Fruit fly (Drosophila melanogaster) whole organism, embryonic: ENCODE measurements around the gene Sox102F.

ENCODE experiments used
- BEAF-32 ChIP-seq: fragments of 200-800 bp; sonication (Bioruptor generic); optimal IDR thresholded peaks from 3 replicates; lab custom pipeline; 2017; ENCODE audit warnings: missing biosample characterization, missing genetic modification characterization, mild to moderate bottlenecking, moderate library complexity, missing genetic modification reagents
- CG10431 ChIP-seq: fragments of 200-800 bp; sonication (Bioruptor generic); optimal IDR thresholded peaks from 3 replicates; lab custom pipeline; 2018; ENCODE audit warnings: missing biosample characterization, mild to moderate bottlenecking, missing genetic modification characterization
- CG11504 ChIP-seq: fragments of 200-800 bp; sonication (Bioruptor generic); optimal IDR thresholded peaks from 3 replicates; lab custom pipeline; 2019; ENCODE audit warnings: missing biosample characterization, mild to moderate bottlenecking, missing genetic modification characterization, moderate library complexity
- CG11695 ChIP-seq: fragments of 200-800 bp; sonication (Bioruptor generic); IDR thresholded peaks from 3 replicates; pipeline ENCODE4 v1.3.6; 2022; ENCODE audit warnings: missing biosample characterization, missing genetic modification characterization
- CG12155 ChIP-seq: fragments of 200-800 bp; sonication (Bioruptor generic); optimal IDR thresholded peaks from 3 replicates; lab custom pipeline; 2016; ENCODE audit warnings: missing biosample characterization, missing genetic modification characterization
- CG12942 ChIP-seq: fragments of 200-800 bp; sonication (Bioruptor generic); optimal IDR thresholded peaks from 3 replicates; lab custom pipeline; 2016; ENCODE audit warnings: missing biosample characterization, missing genetic modification characterization
- CG13624 ChIP-seq: fragments of 200-800 bp; sonication (Bioruptor generic); optimal IDR thresholded peaks from 2 replicates; lab custom pipeline; 2016; ENCODE audit warnings: missing biosample characterization, missing genetic modification characterization
- CG15514 ChIP-seq: fragments of 200-800 bp; sonication (Bioruptor generic); optimal IDR thresholded peaks from 3 replicates; lab custom pipeline; 2017; ENCODE audit warnings: missing biosample characterization, missing genetic modification characterization, mild to moderate bottlenecking, moderate library complexity, missing genetic modification reagents
- CG16863 ChIP-seq: fragments of 200-800 bp; sonication (Bioruptor generic); optimal IDR thresholded peaks from 3 replicates; lab custom pipeline; 2016; ENCODE audit warnings: missing biosample characterization, missing genetic modification characterization
- CG17359 ChIP-seq: fragments of 200-800 bp; sonication (Bioruptor generic); optimal IDR thresholded peaks from 3 replicates; lab custom pipeline; 2018; ENCODE audit warnings: missing biosample characterization, mild to moderate bottlenecking, missing genetic modification characterization, moderate library complexity
- CG17568 ChIP-seq: fragments of 200-800 bp; sonication (Bioruptor generic); optimal IDR thresholded peaks from 2 replicates; lab custom pipeline; 2018; ENCODE audit warnings: missing biosample characterization, mild to moderate bottlenecking, missing genetic modification characterization, moderate library complexity
- CG3163 ChIP-seq: fragments of 200-800 bp; sonication (Bioruptor generic); optimal IDR thresholded peaks from 3 replicates; lab custom pipeline; 2016; ENCODE audit warnings: missing biosample characterization, missing genetic modification characterization
- CG34224 ChIP-seq: fragments of 200-800 bp; sonication (Bioruptor generic); IDR thresholded peaks from 3 replicates; pipeline ENCODE4 v1.3.6; 2022; ENCODE audit warnings: missing biosample characterization, missing genetic modification characterization; ENCODE audit not compliant: partially characterized antibody
- CG34376 ChIP-seq: fragments of 200-800 bp; sonication (Bioruptor generic); optimal IDR thresholded peaks from 2 replicates; lab custom pipeline; 2018; ENCODE audit warnings: missing biosample characterization, mild to moderate bottlenecking, missing genetic modification characterization
- CG4282 ChIP-seq: fragments of 200-800 bp; sonication (Bioruptor generic); optimal IDR thresholded peaks from 2 replicates; lab custom pipeline; 2016; ENCODE audit warnings: missing biosample characterization, missing genetic modification characterization
- CG43689 ChIP-seq: fragments of 200-800 bp; sonication (Bioruptor generic); IDR thresholded peaks from 2 replicates; pipeline ENCODE4 v1.3.6; 2022; ENCODE audit warnings: missing biosample characterization, missing genetic modification characterization
- CG4617 ChIP-seq: fragments of 200-800 bp; sonication (Bioruptor generic); optimal IDR thresholded peaks from 3 replicates; lab custom pipeline; 2016; ENCODE audit warnings: missing biosample characterization, missing genetic modification characterization, borderline replicate concordance
- CG7745 ChIP-seq: fragments of 200-800 bp; sonication (Bioruptor generic); optimal IDR thresholded peaks from 2 replicates; lab custom pipeline; 2018; ENCODE audit warnings: missing biosample characterization, mild to moderate bottlenecking, missing genetic modification characterization, moderate library complexity
- CG7786 ChIP-seq: fragments of 200-800 bp; sonication (Bioruptor generic); optimal IDR thresholded peaks from 2 replicates; lab custom pipeline; 2016; ENCODE audit warnings: missing biosample characterization, missing genetic modification characterization
- CG8388 ChIP-seq: fragments of 200-800 bp; sonication (Bioruptor generic); optimal IDR thresholded peaks from 2 replicates; lab custom pipeline; 2019; ENCODE audit warnings: missing biosample characterization, mild to moderate bottlenecking, missing genetic modification characterization, moderate library complexity
- CrebB ChIP-seq: fragments of 200-800 bp; sonication (Bioruptor generic); optimal IDR thresholded peaks from 3 replicates; lab custom pipeline; 2018; ENCODE audit warnings: missing biosample characterization, mild to moderate bottlenecking, missing genetic modification characterization
- Deaf1 ChIP-seq: fragments of 200-800 bp; optimal IDR thresholded peaks from 3 replicates; lab custom pipeline; 2019; ENCODE audit warnings: missing biosample characterization, mild to moderate bottlenecking, missing genetic modification characterization, moderate library complexity
- Eip74EF ChIP-seq, 2 experiments: fragments of 200-800 bp in 1 of 2; fragments of >200 bp in 1 of 2; sonication (Bioruptor generic) in 1 of 2; optimal IDR thresholded peaks; 2 replicates each; lab custom pipeline; 2017 to 2019; ENCODE audit warnings: missing biosample characterization in 2 of 2, missing genetic modification characterization in 2 of 2, mild to moderate bottlenecking in 1 of 2, moderate library complexity in 1 of 2
- Hr51 ChIP-seq, 2 experiments: fragments of 200-800 bp; sonication (Bioruptor generic); optimal IDR thresholded peaks; 2 replicates in 1 of 2; 3 replicates in 1 of 2; lab custom pipeline; 2016 to 2018; ENCODE audit warnings: missing biosample characterization in 2 of 2, missing genetic modification characterization in 2 of 2, mild to moderate bottlenecking in 1 of 2, moderate library complexity in 1 of 2
- Hr78 ChIP-seq, 2 experiments: fragments of 200-800 bp in 1 of 2; fragments of >200 bp in 1 of 2; sonication (Bioruptor generic) in 1 of 2; optimal IDR thresholded peaks; 2 replicates each; lab custom pipeline; 2017 to 2019; ENCODE audit warnings: missing biosample characterization in 2 of 2, missing genetic modification characterization in 2 of 2, mild to moderate bottlenecking in 1 of 2, moderate library complexity in 1 of 2
- Hsf ChIP-seq: fragments of 200-800 bp; sonication (Bioruptor generic); optimal IDR thresholded peaks from 3 replicates; lab custom pipeline; 2016; ENCODE audit warnings: missing biosample characterization, missing genetic modification characterization
- Meics ChIP-seq: fragments of 200-800 bp; sonication (Bioruptor generic); optimal IDR thresholded peaks from 2 replicates; lab custom pipeline; 2017; ENCODE audit warnings: missing biosample characterization, mild to moderate bottlenecking, missing genetic modification characterization
- NFAT ChIP-seq: fragments of 200-800 bp; sonication (Bioruptor generic); IDR thresholded peaks from 2 replicates; pipeline ENCODE4 v1.3.6; 2022; ENCODE audit warnings: missing biosample characterization, missing genetic modification characterization
- Poxn ChIP-seq: fragments of 200-800 bp; sonication (Bioruptor generic); IDR thresholded peaks from 2 replicates; pipeline ENCODE4 v1.3.6; 2022; ENCODE audit warnings: missing biosample characterization, missing genetic modification characterization
- Scr ChIP-seq: fragments of 200-800 bp; sonication (Bioruptor generic); IDR thresholded peaks from 2 replicates; pipeline ENCODE4 v1.3.6; 2022; ENCODE audit warnings: missing biosample characterization, missing genetic modification characterization; ENCODE audit not compliant: partially characterized antibody
- Six4 ChIP-seq: fragments of 200-800 bp; sonication (Bioruptor generic); optimal IDR thresholded peaks from 2 replicates; lab custom pipeline; 2016; ENCODE audit warnings: missing biosample characterization, missing genetic modification characterization
- Vsx1 ChIP-seq: fragments of 200-800 bp; sonication (Bioruptor generic); optimal IDR thresholded peaks from 2 replicates; lab custom pipeline; 2017; ENCODE audit warnings: missing biosample characterization, mild to moderate bottlenecking, missing genetic modification characterization, missing genetic modification reagents
- ab ChIP-seq: fragments of 200-800 bp; sonication (Bioruptor generic); optimal IDR thresholded peaks from 2 replicates; lab custom pipeline; 2016; ENCODE audit warnings: missing biosample characterization, missing genetic modification characterization
- az2 ChIP-seq: fragments of 200-800 bp; sonication (Bioruptor generic); optimal IDR thresholded peaks from 3 replicates; lab custom pipeline; 2016; ENCODE audit warnings: missing biosample characterization, missing genetic modification characterization
- caup ChIP-seq: fragments of 200-800 bp; sonication (Bioruptor generic); optimal IDR thresholded peaks from 3 replicates; lab custom pipeline; 2017; ENCODE audit warnings: missing biosample characterization, mild to moderate bottlenecking, missing genetic modification characterization, moderate library complexity; ENCODE audit not compliant: severe bottlenecking
- dysf ChIP-seq: fragments of 200-800 bp; sonication (Bioruptor generic); IDR thresholded peaks from 3 replicates; pipeline ENCODE4 v1.3.6; 2022; ENCODE audit warnings: missing biosample characterization, missing genetic modification characterization
- esg ChIP-seq: fragments of 200-800 bp; sonication (Bioruptor generic); conservative IDR thresholded peaks from 2 replicates; pipeline ENCODE4 v1.3.6; 2022; ENCODE audit warnings: missing biosample characterization, missing genetic modification characterization
- exex ChIP-seq: fragments of 200-800 bp; sonication (Bioruptor generic); optimal IDR thresholded peaks from 4 replicates; lab custom pipeline; 2018; ENCODE audit warnings: missing biosample characterization, mild to moderate bottlenecking, missing genetic modification characterization, moderate library complexity
- gsb-n ChIP-seq: fragments of 200-800 bp; sonication (Bioruptor generic); optimal IDR thresholded peaks from 3 replicates; lab custom pipeline; 2018; ENCODE audit warnings: missing biosample characterization, mild to moderate bottlenecking, missing genetic modification characterization
- jing ChIP-seq: fragments of 200-800 bp; sonication (Bioruptor generic); optimal IDR thresholded peaks from 2 replicates; lab custom pipeline; 2018; ENCODE audit warnings: missing biosample characterization, mild to moderate bottlenecking, missing genetic modification characterization
- org-1 ChIP-seq: fragments of 200-800 bp; sonication (Bioruptor generic); optimal IDR thresholded peaks from 2 replicates; lab custom pipeline; 2017; ENCODE audit warnings: missing biosample characterization, missing genetic modification characterization
- pho ChIP-seq: fragments of 200-800 bp; sonication (Bioruptor generic); optimal IDR thresholded peaks from 2 replicates; lab custom pipeline; 2016; ENCODE audit warnings: missing biosample characterization, missing genetic modification characterization
- row ChIP-seq: fragments of 200-800 bp; sonication (Bioruptor generic); IDR thresholded peaks from 3 replicates; pipeline ENCODE4 v1.3.6; 2022; ENCODE audit warnings: missing biosample characterization, missing genetic modification characterization
- schlank ChIP-seq: fragments of 200-800 bp; sonication (Bioruptor generic); optimal IDR thresholded peaks from 2 replicates; lab custom pipeline; 2018; ENCODE audit warnings: missing biosample characterization, mild to moderate bottlenecking, missing genetic modification characterization
- shn ChIP-seq: fragments of 200-800 bp; sonication (Bioruptor generic); optimal IDR thresholded peaks from 3 replicates; lab custom pipeline; 2016; ENCODE audit warnings: missing biosample characterization, missing genetic modification characterization
- toy ChIP-seq: fragments of 200-800 bp; sonication (Bioruptor generic); IDR thresholded peaks from 2 replicates; pipeline ENCODE4 v1.3.6; 2022; ENCODE audit warnings: missing biosample characterization, missing genetic modification characterization
- unpg ChIP-seq: fragments of 200-800 bp; sonication (Bioruptor generic); optimal IDR thresholded peaks from 3 replicates; lab custom pipeline; 2018; ENCODE audit warnings: missing biosample characterization, mild to moderate bottlenecking, missing genetic modification characterization, moderate library complexity

The Sox102F gene

dm6 chr4:807422-808391 lies 26.5 kb downstream of the Sox102F start (continued):
- no peak for TF ChIP-seq NFAT (GFP tag; lab: Robert Waterston, UW)
- peak; percentile 81 for TF ChIP-seq pho
- no peak for TF ChIP-seq Eip74EF (GFP tag; optimal IDR thresholded peaks at IDR 0.05; lab: Kevin White, UChicago)
- no peak for TF ChIP-seq CG43689 (GFP tag; lab: Robert Waterston, UW)
- peak; percentile 86 for TF ChIP-seq az2 (GFP tag; lab: Kevin White, UChicago)
- TF ChIP-seq ab: peak; percentile 58
- TF ChIP-seq org-1 (GFP tag; lab: Kevin White, UChicago): peak; percentile 86
- TF ChIP-seq CG17359 (tag; lab: Kevin White, UChicago): peak; percentile 66
- peak; percentile 72 for TF ChIP-seq CG13624
- TF ChIP-seq BEAF-32 (GFP tag; lab: Kevin White, UChicago): no peak
- TF ChIP-seq CG7745: no peak
- peak; percentile 86 for TF ChIP-seq CG16863 (GFP tag; lab: Kevin White, UChicago)
- TF ChIP-seq CG3163: peak; percentile 96
- TF ChIP-seq Meics (GFP tag; lab: Kevin White, UChicago): peak; percentile 88
- TF ChIP-seq CG11504: no peak
- peak; percentile 83 for TF ChIP-seq Six4 (GFP tag; lab: Kevin White, UChicago)
- TF ChIP-seq CG12155 (GFP tag; lab: Kevin White, UChicago): peak; percentile 62
- no peak for TF ChIP-seq exex (tag; lab: Kevin White, UChicago)
- TF ChIP-seq CG11695 (GFP tag; lab: Robert Waterston, UW): peak; percentile 67; the same call in 2 of the 3 replicates
- TF ChIP-seq CG7786 (GFP tag; lab: Kevin White, UChicago): peak; percentile 79
- no peak for TF ChIP-seq Hr78 (GFP tag; optimal IDR thresholded peaks at IDR 0.05; lab: Kevin White, UChicago)
- TF ChIP-seq dysf (GFP tag; lab: Robert Waterston, UW): no peak; the same call in 2 of the 3 replicates
- TF ChIP-seq esg (GFP tag; lab: Robert Waterston, UW): no peak; the same call in 1 of the 2 replicates
- TF ChIP-seq caup (GFP tag; lab: Kevin White, UChicago): no peak
- TF ChIP-seq CG10431 (GFP tag; lab: Kevin White, UChicago): peak; percentile 72
- TF ChIP-seq Vsx1 (GFP tag; lab: Kevin White, UChicago): peak; percentile 32
- peak; percentile 88 for TF ChIP-seq Deaf1 (tag; lab: Kevin White, UChicago)
- TF ChIP-seq gsb-n: peak; percentile 78
- TF ChIP-seq row (GFP tag; lab: Robert Waterston, UW): peak; percentile 82
- TF ChIP-seq schlank (tag; lab: Kevin White, UChicago): no peak
- no peak for TF ChIP-seq CG15514 (GFP tag; lab: Kevin White, UChicago)
- peak; percentile 60 for TF ChIP-seq CG17568 (GFP tag; lab: Kevin White, UChicago)
- no peak for TF ChIP-seq jing (GFP tag; lab: Kevin White, UChicago)
- TF ChIP-seq shn (GFP tag; lab: Kevin White, UChicago): peak; percentile 80
- peak; percentile 92 for TF ChIP-seq Hsf (GFP tag; lab: Kevin White, UChicago)
- 0 out of 2 replicates have a peak, but pooled peaks have one; percentile 10 for TF ChIP-seq Scr (GFP tag; lab: Robert Waterston, UW)
- TF ChIP-seq CG4617: peak; percentile 57
- peak; percentile 79 for TF ChIP-seq CG8388
- TF ChIP-seq unpg: peak; percentile 75
- TF ChIP-seq CG34376 (GFP tag; lab: Kevin White, UChicago): peak; percentile 48
- TF ChIP-seq CG4282 (GFP tag; lab: Kevin White, UChicago): peak; percentile 65
- TF ChIP-seq Hr51 (GFP tag; optimal IDR thresholded peaks at IDR 0.05; lab: Kevin White, UChicago): peak in 1 of 2 experiments; percentile 74
- no peak for TF ChIP-seq Poxn (GFP tag; lab: Robert Waterston, UW)
- TF ChIP-seq CG34224: no peak
- TF ChIP-seq CG12942 (GFP tag; lab: Kevin White, UChicago): peak; percentile 84
- TF ChIP-seq toy (GFP tag; lab: Robert Waterston, UW): no peak
- no peak for TF ChIP-seq CrebB (tag; lab: Kevin White, UChicago)
